Fruit fly (Drosophila melanogaster): Measurements from ENCODE around the gene Dph5.

Dph5 gene

dm6 chr3R:22586525-22586924, 3.5 kb upstream of the Dph5 start, which contains the start of gene btn:
Gene btn, minus strand, starts transcription at chr3R:22586625.
- TF ChIP-seq Hnf4 (GFP tag; optimal IDR thresholded peaks at IDR 0.05): no peak
- TF ChIP-seq pan (optimal IDR thresholded peaks at IDR 0.05): no peak

dm6 chr3R:22584582-22584981, 1.6 kb upstream of the Dph5 start, which contains the start of the genes CG33107 and CG6937:
Gene CG33107, minus strand, starts transcription at chr3R:22584718.
Gene CG6937, plus strand, starts transcription at chr3R:22584773.
- no peak for TF ChIP-seq Dif (GFP tag; optimal IDR thresholded peaks at IDR 0.05; ENCODE audit: partially characterized antibody)

dm6 chr3R:22580546-22580945, 2.5 kb downstream of the Dph5 start, which contains the start of gene CSN6:
Gene CSN6, plus strand, starts transcription at chr3R:22580773.
- TF ChIP-seq Myc (optimal IDR thresholded peaks at IDR 0.05) (peak; percentile 19), pan (optimal IDR thresholded peaks at IDR 0.05) (no peak), usp (GFP tag; optimal IDR thresholded peaks at IDR 0.05) (no peak), woc (GFP tag; optimal IDR thresholded peaks at IDR 0.05) (no peak)

- TF ChIP-seq Myc (optimal IDR thresholded peaks at IDR 0.05): no peak
- no peak for TF ChIP-seq Dif (GFP tag; optimal IDR thresholded peaks at IDR 0.05; ENCODE audit: partially characterized antibody)
- no peak for TF ChIP-seq rgr (GFP tag; optimal IDR thresholded peaks at IDR 0.05)
- no peak for TF ChIP-seq CrebA (GFP tag; optimal IDR thresholded peaks at IDR 0.05; ENCODE audit: borderline replicate concordance)
- no peak for TF ChIP-seq lola (GFP tag; optimal IDR thresholded peaks at IDR 0.05)
- TF ChIP-seq jim (GFP tag; optimal IDR thresholded peaks at IDR 0.05): no peak
- no peak for TF ChIP-seq Jra (GFP tag; optimal IDR thresholded peaks at IDR 0.05)
- TF ChIP-seq h (GFP tag; optimal IDR thresholded peaks at IDR 0.05): no peak
- TF ChIP-seq Hr83 (GFP tag; optimal IDR thresholded peaks at IDR 0.05; ENCODE audit: poor library complexity, severe bottlenecking): no peak
- TF ChIP-seq HLH106 (tag; optimal IDR thresholded peaks at IDR 0.05): no peak
Observed at dm6 chr3R:22576979-22577378, 6.0 kb downstream of the Dph5 start.

- TF ChIP-seq Sp1 (GFP tag; optimal IDR thresholded peaks at IDR 0.05) (no peak), woc (GFP tag; optimal IDR thresholded peaks at IDR 0.05) (no peak), tai (GFP tag; optimal IDR thresholded peaks at IDR 0.05) (no peak), GATAd (GFP tag; optimal IDR thresholded peaks at IDR 0.05) (no peak), Mio (GFP tag; optimal IDR thresholded peaks at IDR 0.05) (no peak), Abd-B (GFP tag; optimal IDR thresholded peaks at IDR 0.05) (no peak), CG9705 (GFP tag; optimal IDR thresholded peaks at IDR 0.05) (no peak)
Observed at dm6 chr3R:22576096-22576697, 6.8 kb downstream of the Dph5 start.

- no peak for TF ChIP-seq Myc (optimal IDR thresholded peaks at IDR 0.05)
- TF ChIP-seq fru (GFP tag; optimal IDR thresholded peaks at IDR 0.05): no peak
- no peak for TF ChIP-seq HLH106 (tag; optimal IDR thresholded peaks at IDR 0.05)
- no peak for TF ChIP-seq CG32264 (GFP tag; optimal IDR thresholded peaks at IDR 0.05)
- TF ChIP-seq br (GFP tag; optimal IDR thresholded peaks at IDR 0.05): no peak
- TF ChIP-seq Abd-B (GFP tag; optimal IDR thresholded peaks at IDR 0.05): no peak
- TF ChIP-seq dsf (GFP tag; optimal IDR thresholded peaks at IDR 0.05; ENCODE audit: borderline replicate concordance): no peak
- TF ChIP-seq rgr (GFP tag; optimal IDR thresholded peaks at IDR 0.05): no peak
- no peak for TF ChIP-seq woc (GFP tag; optimal IDR thresholded peaks at IDR 0.05)
- TF ChIP-seq jim (GFP tag; optimal IDR thresholded peaks at IDR 0.05): no peak
- TF ChIP-seq OdsH (GFP tag; optimal IDR thresholded peaks at IDR 0.05): no peak
- TF ChIP-seq brk (GFP tag; optimal IDR thresholded peaks at IDR 0.05): no peak
- TF ChIP-seq sv (GFP tag; optimal IDR thresholded peaks at IDR 0.05): no peak
- no peak for TF ChIP-seq dl (GFP tag; optimal IDR thresholded peaks at IDR 0.05; ENCODE audit: insufficient read depth in 1 of 2, partially characterized antibody in 2 of 2)
- no peak for TF ChIP-seq foxo (GFP tag; optimal IDR thresholded peaks at IDR 0.05)
- TF ChIP-seq GATAd (GFP tag; optimal IDR thresholded peaks at IDR 0.05): no peak
Observed at dm6 chr3R:22573590-22573989, 9.4 kb downstream of the Dph5 start.
